Worm (Caenorhabditis elegans): ENCODE measurements around the gene AC3.5.

The AC3.5 gene

ce11 chrV:10399290-10399689, 11.0 kb downstream of the AC3.5 start:
- TF ChIP-seq nhr-20 (tag; optimal IDR thresholded peaks at IDR 0.05) = peak; percentile 73
- TF ChIP-seq nhr-90 (tag; optimal IDR thresholded peaks at IDR 0.05; ENCODE audit: poor library complexity) = peak; percentile 1
- peak in 1 of 2 experiments; percentile 49 for TF ChIP-seq lin-35 (GFP tag; optimal IDR thresholded peaks at IDR 0.05)
- TF ChIP-seq nhr-237 (tag; optimal IDR thresholded peaks at IDR 0.05) = no peak
- peak; percentile 16 for TF ChIP-seq nhr-71 (tag; optimal IDR thresholded peaks at IDR 0.05)
- peak; percentile 93 for TF ChIP-seq elt-2 (tag; optimal IDR thresholded peaks at IDR 0.05)
- no peak for TF ChIP-seq efl-3 (GFP tag; optimal IDR thresholded peaks at IDR 0.05)
- TF ChIP-seq pqm-1 (tag; optimal IDR thresholded peaks at IDR 0.05) = peak; percentile 72

- TF ChIP-seq fkh-4 (tag; optimal IDR thresholded peaks at IDR 0.05; ENCODE audit: borderline replicate concordance) (no peak), unc-98 (GFP tag; IDR thresholded peaks at IDR 0.05) (no peak), dpl-1 (GFP tag; optimal IDR thresholded peaks at IDR 0.05) (no peak), tbx-2 (tag; optimal IDR thresholded peaks at IDR 0.05) (no peak), lin-13 (GFP tag; optimal IDR thresholded peaks at IDR 0.05) (no peak), egl-27 (tag; optimal IDR thresholded peaks at IDR 0.05) (no peak), swsn-7 (tag; optimal IDR thresholded peaks at IDR 0.05) (no peak), nhr-85 (tag) (no peak), blmp-1 (tag; optimal IDR thresholded peaks at IDR 0.05) (no peak), mef-2 (tag; optimal IDR thresholded peaks at IDR 0.05) (no peak), nhr-20 (tag; optimal IDR thresholded peaks at IDR 0.05) (no peak), elt-3 (tag; optimal IDR thresholded peaks at IDR 0.05) (no peak), hpl-2 (GFP tag; optimal IDR thresholded peaks at IDR 0.05) (no peak), unc-30 (tag; optimal IDR thresholded peaks at IDR 0.05) (no peak), Y116A8C.19 (tag; optimal IDR thresholded peaks at IDR 0.05; ENCODE audit: borderline replicate concordance) (no peak), pqm-1 (tag; optimal IDR thresholded peaks at IDR 0.05) (no peak), zag-1 (tag; optimal IDR thresholded peaks at IDR 0.05) (no peak), grh-1 (GFP tag; IDR thresholded peaks at IDR 0.05) (no peak), aly-2 (tag; optimal IDR thresholded peaks at IDR 0.05) (no peak)
Observed at ce11 chrV:10402804-10403203, 14.5 kb downstream of the AC3.5 start, which contains the start of gene F15H10.8. F15H10.8 (minus strand) TSS chrV:10402904.

DNA sequence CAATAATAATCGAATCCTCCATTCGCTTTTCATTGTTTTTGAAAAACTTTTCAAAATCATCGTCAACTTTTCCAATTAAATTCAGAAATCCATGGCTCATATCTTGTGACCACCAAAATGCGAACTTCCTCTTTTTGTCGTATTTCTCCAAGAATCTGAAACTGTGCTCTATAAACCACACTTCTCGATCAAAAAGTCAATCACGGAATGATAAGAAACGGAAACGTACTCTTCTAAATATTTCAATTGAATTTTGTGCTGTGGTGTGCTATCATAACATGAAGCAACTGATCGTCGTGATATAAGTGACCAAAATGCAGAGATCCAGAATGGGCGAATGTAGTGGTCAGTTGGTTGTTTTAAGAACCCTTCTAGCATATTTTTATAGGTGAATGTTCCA, 16.4 kb downstream of the AC3.5 start:
- no peak for TF ChIP-seq fkh-10 (GFP tag; optimal IDR thresholded peaks at IDR 0.05)
- TF ChIP-seq mep-1 (tag; optimal IDR thresholded peaks at IDR 0.05) = no peak
- TF ChIP-seq efl-3 (GFP tag; optimal IDR thresholded peaks at IDR 0.05) = no peak
- no peak for TF ChIP-seq aha-1 (tag; optimal IDR thresholded peaks at IDR 0.05)
- no peak for TF ChIP-seq C34B4.2 (tag; optimal IDR thresholded peaks at IDR 0.05)
- TF ChIP-seq nhr-85 (tag) = no peak
- TF ChIP-seq tlp-1 (tag; optimal IDR thresholded peaks at IDR 0.05) = no peak

- TF ChIP-seq ceh-90 (tag; optimal IDR thresholded peaks at IDR 0.05) = no peak
- TF ChIP-seq hpl-2 (GFP tag; optimal IDR thresholded peaks at IDR 0.05) = no peak
- TF ChIP-seq nhr-76 (tag; optimal IDR thresholded peaks at IDR 0.05) = no peak
- TF ChIP-seq ets-5 (GFP tag; IDR thresholded peaks at IDR 0.05) = no peak
- no peak for TF ChIP-seq hlh-4 (tag; optimal IDR thresholded peaks at IDR 0.05)
- TF ChIP-seq skn-1 (tag; optimal IDR thresholded peaks at IDR 0.05) = no peak
Observed at ce11 chrV:10406313-10406712, 18.0 kb downstream of the AC3.5 start, which contains the start of gene F15H10.7. F15H10.7 (minus strand) TSS chrV:10406413.

- TF ChIP-seq mef-2 (tag; optimal IDR thresholded peaks at IDR 0.05) (no peak), ceh-88 (GFP tag; IDR thresholded peaks at IDR 0.05) (no peak), lsy-2 (tag; optimal IDR thresholded peaks at IDR 0.05) (no peak), vab-15 (tag; optimal IDR thresholded peaks at IDR 0.05) (no peak), fkh-4 (tag; optimal IDR thresholded peaks at IDR 0.05; ENCODE audit: borderline replicate concordance) (no peak), nhr-237 (tag; optimal IDR thresholded peaks at IDR 0.05) (no peak), nhr-11 (tag; optimal IDR thresholded peaks at IDR 0.05) (no peak), lin-35 (GFP tag; optimal IDR thresholded peaks at IDR 0.05) (no peak), tbx-2 (tag; optimal IDR thresholded peaks at IDR 0.05) (no peak), blmp-1 (tag; optimal IDR thresholded peaks at IDR 0.05) (no peak), lin-14 (GFP tag; optimal IDR thresholded peaks at IDR 0.05) (no peak), egl-13 (tag; optimal IDR thresholded peaks at IDR 0.05) (no peak), irx-1 (tag; optimal IDR thresholded peaks at IDR 0.05) (no peak), zag-1 (tag; optimal IDR thresholded peaks at IDR 0.05) (no peak), nhr-20 (tag; optimal IDR thresholded peaks at IDR 0.05) (no peak)
Observed at ce11 chrV:10410030-10410713, 21.8 kb downstream of the AC3.5 start, which contains the start of gene F15H10.12. F15H10.12 (minus strand) TSS chrV:10410080.

All from whole organism, L1 larva.